Fruit fly (Drosophila melanogaster) whole organism, embryonic: ENCODE results near the gene CG33483.

Experiments
- Ssrp ChIP-seq: fragments of 200-800 bp; sonication (Bioruptor generic); optimal IDR thresholded peaks from 2 replicates; lab custom pipeline; 2018; ENCODE audit warnings: missing biosample characterization, mild to moderate bottlenecking, missing genetic modification characterization, moderate library complexity
- disco-r ChIP-seq: fragments of 200-800 bp; sonication (Bioruptor generic); optimal IDR thresholded peaks from 2 replicates; lab custom pipeline; 2016; ENCODE audit warnings: missing biosample characterization, missing genetic modification characterization
- pho ChIP-seq: fragments of 200-800 bp; sonication (Bioruptor generic); optimal IDR thresholded peaks from 2 replicates; lab custom pipeline; 2016; ENCODE audit warnings: missing biosample characterization, missing genetic modification characterization

- TF ChIP-seq pho (GFP tag; lab: Kevin White, UChicago): no peak
- TF ChIP-seq disco-r (GFP tag; lab: Kevin White, UChicago): no peak
- TF ChIP-seq Ssrp (tag; lab: Kevin White, UChicago): no peak
Measured at dm6 chr3R:30937002-30937401, 35.0 kb upstream of the CG33483 start, which contains the start of gene CG15550.
